Fruit fly (Drosophila melanogaster): Measurements from ENCODE around the gene CG14439.

dm6 chrX:6708580-6709199, 38.7 kb upstream of the CG14439 start:
- TF ChIP-seq ttk (optimal IDR thresholded peaks at IDR 0.05) (no peak), Myc (optimal IDR thresholded peaks at IDR 0.05) (no peak), Sin3A (optimal IDR thresholded peaks at IDR 0.05) (no peak), psq (optimal IDR thresholded peaks at IDR 0.05) (no peak), insv (optimal IDR thresholded peaks at IDR 0.05) (no peak)

Data from Kc167 (cell line).